Fruit fly (Drosophila melanogaster): ENCODE measurements around the gene Sarm.

Sarm gene

dm6 chr3L:8127712-8128210, 64.1 kb downstream of the Sarm start, which contains the start of the genes Cds and Uba2 (continued):
- peak; percentile 74 for TF ChIP-seq Usf (GFP tag; optimal IDR thresholded peaks at IDR 0.05)
- peak; percentile 89 for TF ChIP-seq zfh1 (GFP tag; IDR thresholded peaks at IDR 0.05)
- TF ChIP-seq CG10654 (GFP tag; optimal IDR thresholded peaks at IDR 0.05) = peak; percentile 93
- no peak for TF ChIP-seq CG34224 (GFP tag; IDR thresholded peaks at IDR 0.05; ENCODE audit: partially characterized antibody)
- TF ChIP-seq CG18764 (GFP tag; optimal IDR thresholded peaks at IDR 0.05) = peak; percentile 91
- no peak; the same call in none of the 2 replicates for TF ChIP-seq toy (GFP tag; IDR thresholded peaks at IDR 0.05)
- TF ChIP-seq bcd (GFP tag; optimal IDR thresholded peaks at IDR 0.05) = peak; percentile 94
- TF ChIP-seq sima (GFP tag; optimal IDR thresholded peaks at IDR 0.05) = no peak
- peak; percentile 95 for TF ChIP-seq B-H2 (GFP tag; optimal IDR thresholded peaks at IDR 0.05)
- TF ChIP-seq croc (GFP tag; conservative IDR thresholded peaks at IDR 0.05) = peak; percentile 81
- peak; percentile 86 for TF ChIP-seq chn (GFP tag; optimal IDR thresholded peaks at IDR 0.05)
- peak; percentile 91 for TF ChIP-seq stwl (tag; optimal IDR thresholded peaks at IDR 0.05)
- no peak for TF ChIP-seq Deaf1 (tag; optimal IDR thresholded peaks at IDR 0.05)
- peak; percentile 86 for TF ChIP-seq CG18262 (tag; optimal IDR thresholded peaks at IDR 0.05)
- no peak for TF ChIP-seq nerfin-2 (GFP tag; IDR thresholded peaks at IDR 0.05; ENCODE audit: partially characterized antibody)
- TF ChIP-seq CG3995 (GFP tag; optimal IDR thresholded peaks at IDR 0.05) = peak; percentile 81
- TF ChIP-seq CG13424 (tag; optimal IDR thresholded peaks at IDR 0.05) = peak; percentile 96
- peak; percentile 81 for TF ChIP-seq danr (GFP tag; IDR thresholded peaks at IDR 0.05)
- TF ChIP-seq CG8281 (tag; optimal IDR thresholded peaks at IDR 0.05) = peak; percentile 75
- peak; percentile 94 for TF ChIP-seq lilli (GFP tag; optimal IDR thresholded peaks at IDR 0.05)
- TF ChIP-seq sqz (GFP tag; optimal IDR thresholded peaks at IDR 0.05) = no peak
- TF ChIP-seq cwo (GFP tag; optimal IDR thresholded peaks at IDR 0.05) = peak; percentile 83
- TF ChIP-seq CG1602 (GFP tag; optimal IDR thresholded peaks at IDR 0.05) = peak; percentile 90
- peak; percentile 86 for TF ChIP-seq C15 (GFP tag; IDR thresholded peaks at IDR 0.05)
- TF ChIP-seq vfl (GFP tag; optimal IDR thresholded peaks at IDR 0.05) = peak; percentile 85
- TF ChIP-seq CG9932 (GFP tag; IDR thresholded peaks at IDR 0.05) = peak; percentile 98
- TF ChIP-seq Fer1 (GFP tag; optimal IDR thresholded peaks at IDR 0.05) = peak; percentile 95
- peak; percentile 79 for TF ChIP-seq corto (GFP tag; optimal IDR thresholded peaks at IDR 0.05)
- TF ChIP-seq insv (GFP tag; optimal IDR thresholded peaks at IDR 0.05) = peak in 1 of 2 experiments; percentile 93
- peak; percentile 92 for TF ChIP-seq CG17359 (tag; optimal IDR thresholded peaks at IDR 0.05)
- peak; percentile 83 for TF ChIP-seq CG10462 (GFP tag; optimal IDR thresholded peaks at IDR 0.05)
- peak; percentile 97 for TF ChIP-seq lab (GFP tag; optimal IDR thresholded peaks at IDR 0.05)
- peak; percentile 94 for TF ChIP-seq CG17361 (GFP tag; IDR thresholded peaks at IDR 0.05)
- peak; percentile 94 for TF ChIP-seq CoRest (tag; optimal IDR thresholded peaks at IDR 0.05)
- TF ChIP-seq CG31365 (tag; optimal IDR thresholded peaks at IDR 0.05) = peak; percentile 38
- TF ChIP-seq CG32767 (GFP tag; IDR thresholded peaks at IDR 0.05) = peak; percentile 86; the same call in 1 of the 2 replicates
- TF ChIP-seq Nf-YA (GFP tag; IDR thresholded peaks at IDR 0.05) = peak; percentile 69
- peak; percentile 97 for TF ChIP-seq Ets65A (GFP tag)
- no peak for TF ChIP-seq sd (tag; optimal IDR thresholded peaks at IDR 0.05)
- TF ChIP-seq PHDP (tag; optimal IDR thresholded peaks at IDR 0.05) = peak; percentile 95
- TF ChIP-seq dpn (GFP tag; optimal IDR thresholded peaks at IDR 0.05) = peak; percentile 81 to 96
- TF ChIP-seq Hr39 (optimal IDR thresholded peaks at IDR 0.05) = no peak
- peak; percentile 66 for TF ChIP-seq CG7786 (GFP tag; optimal IDR thresholded peaks at IDR 0.05)
- TF ChIP-seq CG9437 (GFP tag; optimal IDR thresholded peaks at IDR 0.05) = peak; percentile 81
- TF ChIP-seq CG6175 (GFP tag; IDR thresholded peaks at IDR 0.05) = peak; percentile 77
- TF ChIP-seq chinmo (GFP tag; IDR thresholded peaks at IDR 0.05; ENCODE audit: partially characterized antibody) = no peak
- no peak for TF ChIP-seq CG17568 (GFP tag; optimal IDR thresholded peaks at IDR 0.05)
- TF ChIP-seq Oaz (GFP tag; IDR thresholded peaks at IDR 0.05) = peak; percentile 83
- TF ChIP-seq CG7357 (GFP tag; IDR thresholded peaks at IDR 0.05) = peak; percentile 76
- peak; percentile 84 for TF ChIP-seq CG10979 (tag; optimal IDR thresholded peaks at IDR 0.05)
- peak; percentile 30 for TF ChIP-seq CTCF (GFP tag; optimal IDR thresholded peaks at IDR 0.05)

Data from whole organism, embryonic.